Fruit fly (Drosophila melanogaster): Measurements from ENCODE around the gene Ndc80.
A peak's percentile ranks its signal among the peaks of the same experiment; 100 is the strongest.

Ndc80 gene

dm6 chrX:13634254-13634999, 22.6 kb upstream of the Ndc80 start (continued):
- no peak for TF ChIP-seq ssp (GFP tag; IDR thresholded peaks at IDR 0.05)
- TF ChIP-seq Xrp1 (GFP tag; IDR thresholded peaks at IDR 0.05): peak; percentile 38
- TF ChIP-seq CG4730 (GFP tag; IDR thresholded peaks at IDR 0.05): 0 out of 2 replicates have a peak, but pooled peaks have one; percentile 16
- TF ChIP-seq Nf-YC (tag; optimal IDR thresholded peaks at IDR 0.05): peak; percentile 42
- TF ChIP-seq Atf6 (GFP tag; IDR thresholded peaks at IDR 0.05): peak; percentile 63
- TF ChIP-seq CG12071 (GFP tag; optimal IDR thresholded peaks at IDR 0.05): peak; percentile 66
- TF ChIP-seq lab (GFP tag; optimal IDR thresholded peaks at IDR 0.05): peak; percentile 83
- TF ChIP-seq D19B (GFP tag; optimal IDR thresholded peaks at IDR 0.05): peak; percentile 73
- TF ChIP-seq CG12236 (GFP tag; optimal IDR thresholded peaks at IDR 0.05): no peak
- peak; percentile 50 for TF ChIP-seq CG7556 (GFP tag; optimal IDR thresholded peaks at IDR 0.05)
- no peak for TF ChIP-seq CG10654 (GFP tag; optimal IDR thresholded peaks at IDR 0.05)
- TF ChIP-seq CG14965 (GFP tag; optimal IDR thresholded peaks at IDR 0.05; ENCODE audit: borderline replicate concordance): no peak
- no peak for TF ChIP-seq phol (tag; optimal IDR thresholded peaks at IDR 0.05)
- peak; percentile 38 for TF ChIP-seq Hsf (GFP tag; optimal IDR thresholded peaks at IDR 0.05)
- no peak for TF ChIP-seq tin (GFP tag; optimal IDR thresholded peaks at IDR 0.05)
- no peak for TF ChIP-seq Hmx (GFP tag; optimal IDR thresholded peaks at IDR 0.05)
- peak; percentile 30; the same call in 1 of the 2 replicates for TF ChIP-seq lmd (GFP tag; IDR thresholded peaks at IDR 0.05)
- no peak for TF ChIP-seq CG10565 (GFP tag; optimal IDR thresholded peaks at IDR 0.05)
- no peak for TF ChIP-seq HmgD (GFP tag; optimal IDR thresholded peaks at IDR 0.05)
- TF ChIP-seq sna (GFP tag; IDR thresholded peaks at IDR 0.05; ENCODE audit: partially characterized antibody): no peak
- peak; percentile 39; the same call in 1 of the 2 replicates for TF ChIP-seq Ptx1 (GFP tag; IDR thresholded peaks at IDR 0.05)
- TF ChIP-seq hb (GFP tag; IDR thresholded peaks at IDR 0.05; ENCODE audit: partially characterized antibody): no peak
- TF ChIP-seq az2 (GFP tag; optimal IDR thresholded peaks at IDR 0.05): no peak
- no peak for TF ChIP-seq CG18011 (GFP tag; optimal IDR thresholded peaks at IDR 0.05)
- no peak for TF ChIP-seq NC2α (GFP tag; optimal IDR thresholded peaks at IDR 0.05)
- no peak for TF ChIP-seq Dad (GFP tag; optimal IDR thresholded peaks at IDR 0.05)
- no peak for TF ChIP-seq zf30C (GFP tag; optimal IDR thresholded peaks at IDR 0.05)
- no peak for TF ChIP-seq NK7.1 (GFP tag; optimal IDR thresholded peaks at IDR 0.05)
- TF ChIP-seq CG7987 (GFP tag; optimal IDR thresholded peaks at IDR 0.05): peak; percentile 63
- TF ChIP-seq CG15011 (GFP tag; optimal IDR thresholded peaks at IDR 0.05): peak; percentile 28
- TF ChIP-seq Hr51 (GFP tag; optimal IDR thresholded peaks at IDR 0.05): peak; percentile 14 to 20
- no peak for TF ChIP-seq CG7271 (tag; optimal IDR thresholded peaks at IDR 0.05)
- no peak for TF ChIP-seq Lpt (GFP tag; optimal IDR thresholded peaks at IDR 0.05)
- TF ChIP-seq fd3F (GFP tag; optimal IDR thresholded peaks at IDR 0.05): peak; percentile 28
- TF ChIP-seq CG9876 (GFP tag; optimal IDR thresholded peaks at IDR 0.05): peak; percentile 14
- TF ChIP-seq CG13894 (tag; optimal IDR thresholded peaks at IDR 0.05): peak; percentile 63
- peak; percentile 30 for TF ChIP-seq fd64A (GFP tag; optimal IDR thresholded peaks at IDR 0.05)
- TF ChIP-seq CG34376 (GFP tag; optimal IDR thresholded peaks at IDR 0.05): peak; percentile 90
- no peak for TF ChIP-seq corto (GFP tag; optimal IDR thresholded peaks at IDR 0.05)
- TF ChIP-seq br (optimal IDR thresholded peaks at IDR 0.05): no peak
- no peak for TF ChIP-seq jing (GFP tag; optimal IDR thresholded peaks at IDR 0.05)
- TF ChIP-seq CG2116 (GFP tag; optimal IDR thresholded peaks at IDR 0.05): no peak
- peak; percentile 59 for TF ChIP-seq Hey (tag; optimal IDR thresholded peaks at IDR 0.05)
- TF ChIP-seq CG1647 (GFP tag; optimal IDR thresholded peaks at IDR 0.05): no peak
- peak; percentile 40; the same call in 1 of the 2 replicates for TF ChIP-seq CG31441 (GFP tag; IDR thresholded peaks at IDR 0.05)
- TF ChIP-seq danr (GFP tag; IDR thresholded peaks at IDR 0.05): no peak
- peak; percentile 69 for TF ChIP-seq CHES-1-like (GFP tag; optimal IDR thresholded peaks at IDR 0.05)
- 0 out of 2 replicates have a peak, but pooled peaks have one; percentile 10 for TF ChIP-seq Taf1 (GFP tag; IDR thresholded peaks at IDR 0.05)
- peak; percentile 65 for TF ChIP-seq Dip3 (GFP tag; optimal IDR thresholded peaks at IDR 0.05)
- TF ChIP-seq CG7839 (tag; optimal IDR thresholded peaks at IDR 0.05): peak; percentile 63
